Worm (Caenorhabditis elegans) whole organism, L1 larva: ENCODE data around the gene npl-10.

Experiments used
- C16A3.4 ChIP-seq: fragments of 150-350 bp; optimal IDR thresholded peaks from 2 replicates; lab custom pipeline; 2014; ENCODE audit warnings: missing biosample characterization, missing genetic modification characterization
- Y116A8C.19 ChIP-seq: sonication (generic microtip); optimal IDR thresholded peaks from 2 replicates; lab custom pipeline; 2016; ENCODE audit warnings: missing compliant biosample characterization, missing genetic modification characterization, borderline replicate concordance
- aha-1 ChIP-seq: fragments of 150-350 bp; optimal IDR thresholded peaks from 2 replicates; lab custom pipeline; 2014; ENCODE audit warnings: missing biosample characterization, missing genetic modification characterization
- alr-1 ChIP-seq: fragments of 200-800 bp; sonication (Bioruptor generic); optimal IDR thresholded peaks from 2 replicates; lab custom pipeline; 2018; ENCODE audit warnings: borderline replicate concordance, mild to moderate bottlenecking, missing genetic modification characterization, missing compliant biosample characterization
- aly-2 ChIP-seq: fragments of 150-350 bp; optimal IDR thresholded peaks from 2 replicates; lab custom pipeline; 2014; ENCODE audit warnings: missing biosample characterization, missing genetic modification characterization
- ama-1 ChIP-seq: fragments of 150-350 bp; optimal IDR thresholded peaks from 2 replicates; lab custom pipeline; 2014
- blmp-1 ChIP-seq: fragments of 150-350 bp; optimal IDR thresholded peaks from 2 replicates; lab custom pipeline; 2014; ENCODE audit warnings: missing biosample characterization, missing genetic modification characterization
- ceh-63 ChIP-seq: fragments of 200-800 bp; sonication (Bioruptor generic); optimal IDR thresholded peaks from 2 replicates; lab custom pipeline; 2018; ENCODE audit warnings: mild to moderate bottlenecking, missing genetic modification characterization, missing compliant biosample characterization
- ceh-88 ChIP-seq: fragments of 200-800 bp; sonication (Bioruptor generic); IDR thresholded peaks from 2 replicates; pipeline ENCODE4 v1.3.6; 2022; ENCODE audit warnings: missing genetic modification characterization, missing compliant biosample characterization
- ces-1 ChIP-seq: fragments of 150-350 bp; optimal IDR thresholded peaks from 2 replicates; lab custom pipeline; 2014; ENCODE audit warnings: missing biosample characterization, missing genetic modification reagents, missing genetic modification characterization
- dpl-1 ChIP-seq, 3 experiments: fragments of 150-350 bp in 2 of 3; sonication (generic microtip) in 1 of 3; optimal IDR thresholded peaks; 2 replicates each; lab custom pipeline; 2014 to 2017; ENCODE audit warnings: missing biosample characterization in 3 of 3, missing genetic modification characterization in 3 of 3, missing genetic modification reagents in 3 of 3
- efl-1 ChIP-seq, 4 experiments: fragments of 150-350 bp; optimal IDR thresholded peaks in 3 of 4; peaks in 1 of 4; 1 replicate in 1 of 4; 2 replicates in 3 of 4; lab custom pipeline; 2014; ENCODE audit warnings: missing biosample characterization in 2 of 4, missing genetic modification characterization in 2 of 4, missing genetic modification reagents in 2 of 4
- efl-3 ChIP-seq: fragments of 200-800 bp; sonication (Bioruptor generic); optimal IDR thresholded peaks from 2 replicates; lab custom pipeline; 2018; ENCODE audit warnings: mild to moderate bottlenecking, missing genetic modification characterization, missing compliant biosample characterization
- elt-2 ChIP-seq: sonication (generic microtip); optimal IDR thresholded peaks from 2 replicates; lab custom pipeline; 2016; ENCODE audit warnings: missing genetic modification characterization, mild to moderate bottlenecking, inconsistent platforms, missing compliant biosample characterization, missing genetic modification reagents
- elt-3 ChIP-seq, 6 experiments: fragments of 150-350 bp in 1 of 6; sonication (generic microtip); optimal IDR thresholded peaks; 2 replicates each; lab custom pipeline; 2017 to 2018; ENCODE audit warnings: missing biosample characterization in 6 of 6, missing genetic modification characterization in 6 of 6, inconsistent platforms in 1 of 6
- fkh-10 ChIP-seq: sonication (generic microtip); optimal IDR thresholded peaks from 2 replicates; lab custom pipeline; 2017; ENCODE audit warnings: missing biosample characterization, missing genetic modification reagents, missing genetic modification characterization
- fkh-8 ChIP-seq: sonication (generic microtip); optimal IDR thresholded peaks from 2 replicates; lab custom pipeline; 2016; ENCODE audit warnings: mild to moderate bottlenecking, missing genetic modification characterization, missing compliant biosample characterization
- hlh-17 ChIP-seq: fragments of 200-800 bp; sonication (Bioruptor generic); optimal IDR thresholded peaks from 2 replicates; lab custom pipeline; 2018; ENCODE audit warnings: missing genetic modification characterization, mild to moderate bottlenecking, missing compliant biosample characterization, moderate library complexity, borderline replicate concordance
- hlh-4 ChIP-seq: sonication (generic microtip); optimal IDR thresholded peaks from 2 replicates; lab custom pipeline; 2016; ENCODE audit warnings: mild to moderate bottlenecking, missing genetic modification characterization, missing compliant biosample characterization
- irx-1 ChIP-seq: sonication (generic microtip); optimal IDR thresholded peaks from 2 replicates; lab custom pipeline; 2016; ENCODE audit warnings: missing genetic modification characterization, missing compliant biosample characterization
- isw-1 ChIP-seq: fragments of 200-800 bp; sonication (Bioruptor generic); IDR thresholded peaks from 2 replicates; pipeline ENCODE4 v1.3.6; 2022; ENCODE audit warnings: missing genetic modification characterization, missing compliant biosample characterization
- lin-14 ChIP-seq: fragments of 200-800 bp; sonication (Bioruptor generic); optimal IDR thresholded peaks from 2 replicates; lab custom pipeline; 2018; ENCODE audit warnings: mild to moderate bottlenecking, missing genetic modification characterization, moderate library complexity, missing compliant biosample characterization
- lin-15B ChIP-seq: fragments of 150-350 bp; sonication (generic microtip); optimal IDR thresholded peaks from 3 replicates; lab custom pipeline; 2014; ENCODE audit warnings: missing biosample characterization, missing genetic modification characterization
- lin-35 ChIP-seq, 2 experiments: fragments of 150-350 bp; optimal IDR thresholded peaks; 2 replicates each; lab custom pipeline; 2014; ENCODE audit warnings: missing biosample characterization in 2 of 2, missing genetic modification characterization in 2 of 2, missing genetic modification reagents in 2 of 2
- lir-3 ChIP-seq: sonication (generic microtip); optimal IDR thresholded peaks from 2 replicates; lab custom pipeline; 2016; ENCODE audit warnings: mild to moderate bottlenecking, missing genetic modification characterization, moderate library complexity, missing compliant biosample characterization; ENCODE audit not compliant: poor library complexity
- mab-9 ChIP-seq: fragments of 200-800 bp; sonication (Bioruptor generic); IDR thresholded peaks from 2 replicates; pipeline ENCODE4 v1.3.6; 2022; ENCODE audit warnings: missing genetic modification reagents, missing genetic modification characterization, missing compliant biosample characterization
- mef-2 ChIP-seq: fragments of 150-350 bp; optimal IDR thresholded peaks from 2 replicates; lab custom pipeline; 2014; ENCODE audit warnings: missing biosample characterization, missing genetic modification characterization
- mep-1 ChIP-seq: fragments of 150-350 bp; optimal IDR thresholded peaks from 2 replicates; lab custom pipeline; 2014; ENCODE audit warnings: missing biosample characterization, missing genetic modification characterization
- nhr-20 ChIP-seq: sonication (generic microtip); optimal IDR thresholded peaks from 2 replicates; lab custom pipeline; 2016; ENCODE audit warnings: mild to moderate bottlenecking, missing genetic modification characterization, missing compliant biosample characterization
- nhr-237 ChIP-seq: fragments of 150-350 bp; optimal IDR thresholded peaks from 2 replicates; lab custom pipeline; 2014; ENCODE audit warnings: missing biosample characterization, missing genetic modification characterization
- nhr-47 ChIP-seq: sonication (generic microtip); optimal IDR thresholded peaks from 2 replicates; lab custom pipeline; 2016; ENCODE audit warnings: mild to moderate bottlenecking, missing genetic modification characterization, moderate library complexity, missing compliant biosample characterization
- nhr-71 ChIP-seq: sonication (generic microtip); optimal IDR thresholded peaks from 2 replicates; lab custom pipeline; 2016; ENCODE audit warnings: mild to moderate bottlenecking, missing genetic modification characterization, moderate library complexity, missing compliant biosample characterization
- nhr-76 ChIP-seq: sonication (generic microtip); optimal IDR thresholded peaks from 2 replicates; lab custom pipeline; 2017; ENCODE audit warnings: missing biosample characterization, missing genetic modification characterization
- nhr-77 ChIP-seq: fragments of 150-350 bp; optimal IDR thresholded peaks from 2 replicates; lab custom pipeline; 2014; ENCODE audit warnings: missing biosample characterization, missing genetic modification characterization
- nhr-90 ChIP-seq: sonication (generic microtip); optimal IDR thresholded peaks from 2 replicates; lab custom pipeline; 2016; ENCODE audit warnings: mild to moderate bottlenecking, missing genetic modification characterization, missing compliant biosample characterization; ENCODE audit not compliant: poor library complexity
- pag-3 ChIP-seq: sonication (generic microtip); optimal IDR thresholded peaks from 2 replicates; lab custom pipeline; 2017; ENCODE audit warnings: missing genetic modification characterization, mild to moderate bottlenecking, missing compliant biosample characterization, antibody characterized with exemption, borderline replicate concordance; ENCODE audit not compliant: insufficient read depth
- pax-3 ChIP-seq: fragments of 200-800 bp; sonication (Bioruptor generic); optimal IDR thresholded peaks from 2 replicates; lab custom pipeline; 2018; ENCODE audit warnings: mild to moderate bottlenecking, missing genetic modification characterization, moderate library complexity, missing compliant biosample characterization
- rnt-1 ChIP-seq: sonication (generic microtip); optimal IDR thresholded peaks from 2 replicates; lab custom pipeline; 2016; ENCODE audit warnings: mild to moderate bottlenecking, missing genetic modification characterization, moderate library complexity, missing compliant biosample characterization
- skn-1 ChIP-seq: fragments of 150-350 bp; optimal IDR thresholded peaks from 2 replicates; lab custom pipeline; 2014; ENCODE audit warnings: missing biosample characterization, missing genetic modification characterization
- snpc-4 ChIP-seq: fragments of 150-350 bp; optimal IDR thresholded peaks from 2 replicates; lab custom pipeline; 2014; ENCODE audit warnings: missing biosample characterization, missing genetic modification characterization
- snu-23 ChIP-seq: sonication (generic microtip); optimal IDR thresholded peaks from 2 replicates; lab custom pipeline; 2016; ENCODE audit warnings: missing genetic modification characterization, missing compliant biosample characterization
- sptf-1 ChIP-seq: fragments of 150-350 bp; optimal IDR thresholded peaks from 2 replicates; lab custom pipeline; 2014; ENCODE audit warnings: missing biosample characterization, missing genetic modification characterization
- sup-37 ChIP-seq: fragments of 200-800 bp; sonication (Bioruptor generic); optimal IDR thresholded peaks from 2 replicates; lab custom pipeline; 2018; ENCODE audit warnings: mild to moderate bottlenecking, missing genetic modification characterization, missing compliant biosample characterization
- swsn-7 ChIP-seq: sonication (generic microtip); optimal IDR thresholded peaks from 2 replicates; lab custom pipeline; 2016; ENCODE audit warnings: missing genetic modification characterization, missing compliant biosample characterization
- unc-130 ChIP-seq: fragments of 150-350 bp; optimal IDR thresholded peaks from 2 replicates; lab custom pipeline; 2017; ENCODE audit warnings: missing biosample characterization, missing genetic modification characterization, inconsistent platforms
- unc-30 ChIP-seq: sonication (generic microtip); optimal IDR thresholded peaks from 2 replicates; lab custom pipeline; 2017; ENCODE audit warnings: missing biosample characterization, missing genetic modification characterization
- unc-62 ChIP-seq: fragments of 150-350 bp; optimal IDR thresholded peaks from 2 replicates; lab custom pipeline; 2014; ENCODE audit warnings: missing biosample characterization, missing genetic modification reagents, missing genetic modification characterization
- unc-86 ChIP-seq: sonication (generic microtip); optimal IDR thresholded peaks from 2 replicates; lab custom pipeline; 2016; ENCODE audit warnings: missing genetic modification characterization, missing compliant biosample characterization
- zag-1 ChIP-seq: fragments of 150-350 bp; optimal IDR thresholded peaks from 2 replicates; lab custom pipeline; 2014; ENCODE audit warnings: missing biosample characterization, missing genetic modification characterization
- zip-4 ChIP-seq: fragments of 200-800 bp; sonication (Bioruptor generic); optimal IDR thresholded peaks from 2 replicates; lab custom pipeline; 2018; ENCODE audit warnings: mild to moderate bottlenecking, missing genetic modification characterization, moderate library complexity, missing compliant biosample characterization
- ztf-11 ChIP-seq, 2 experiments: sonication (generic microtip); optimal IDR thresholded peaks; 2 replicates each; lab custom pipeline; 2016 to 2017; ENCODE audit warnings: missing genetic modification characterization in 2 of 2, missing biosample characterization in 1 of 2, missing compliant biosample characterization in 1 of 2
- ztf-4 ChIP-seq: fragments of 150-350 bp; optimal IDR thresholded peaks from 2 replicates; lab custom pipeline; 2014; ENCODE audit warnings: missing biosample characterization, missing genetic modification characterization

Gene npl-10

DNA sequence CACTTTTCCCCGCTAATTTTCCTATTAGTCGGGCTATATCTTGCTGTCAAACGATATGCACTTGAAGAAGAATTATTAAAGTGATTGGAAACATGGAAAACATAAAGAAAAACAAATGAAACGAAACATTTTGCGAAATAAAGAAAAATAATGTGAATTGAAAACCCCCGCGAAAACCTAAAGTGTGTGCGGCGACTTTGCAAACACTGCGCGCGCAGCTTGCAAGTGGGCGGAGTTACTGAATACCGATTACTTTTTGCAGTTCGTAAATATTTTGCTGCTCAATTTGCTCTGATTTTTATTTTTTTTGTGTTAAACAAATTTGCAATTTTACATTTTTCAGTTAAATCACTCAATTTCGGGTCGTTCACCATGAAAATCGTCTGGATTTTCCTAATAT lies 19.1 kb downstream of the npl-10 start, which contains the start of gene ccdc-47:
Gene ccdc-47, plus strand, starts transcription at position 344 of the 400 bp plus-strand sequence.
- TF ChIP-seq swsn-7, result peak; percentile 66
- TF ChIP-seq elt-3 (tag; optimal IDR thresholded peaks at IDR 0.05; lab: Kevin White, UChicago), result peak in 1 of 6 experiments; percentile 70
- peak; percentile 53 for TF ChIP-seq lin-14 (GFP tag; lab: Kevin White, UChicago)
- TF ChIP-seq lin-15B (tag; lab: Kevin White, UChicago), result peak; percentile 45
- no peak for TF ChIP-seq nhr-77 (tag; lab: Kevin White, UChicago)
- TF ChIP-seq zip-4 (GFP tag; lab: Kevin White, UChicago), result no peak
- TF ChIP-seq mef-2 (tag; lab: Kevin White, UChicago), result no peak
- no peak for TF ChIP-seq Y116A8C.19 (tag; lab: Kevin White, UChicago)
- no peak for TF ChIP-seq sptf-1 (tag; lab: Kevin White, UChicago)
- TF ChIP-seq nhr-20, result peak; percentile 51
- TF ChIP-seq ceh-63 (GFP tag; lab: Kevin White, UChicago), result no peak
- no peak for TF ChIP-seq nhr-237 (tag; lab: Kevin White, UChicago)
- peak; percentile 62 for TF ChIP-seq blmp-1 (tag; lab: Kevin White, UChicago)
- peak; percentile 60 to 91 for TF ChIP-seq lin-35 (GFP tag; optimal IDR thresholded peaks at IDR 0.05; lab: Kevin White, UChicago)
- peak; percentile 40 for TF ChIP-seq lir-3
- TF ChIP-seq sup-37 (GFP tag; lab: Kevin White, UChicago), result no peak
- TF ChIP-seq elt-2 (tag; lab: Kevin White, UChicago), result peak; percentile 16
- TF ChIP-seq hlh-4 (tag; lab: Kevin White, UChicago), result no peak
- TF ChIP-seq mep-1 (tag; lab: Kevin White, UChicago), result peak; percentile 69
- TF ChIP-seq ztf-11 (tag; optimal IDR thresholded peaks at IDR 0.05; lab: Kevin White, UChicago), result peak in 1 of 2 experiments; percentile 44
- peak; percentile 74 for TF ChIP-seq nhr-71 (tag; lab: Kevin White, UChicago)
- peak; percentile 22 for TF ChIP-seq ztf-4
- TF ChIP-seq C16A3.4 (tag; lab: Kevin White, UChicago), result peak; percentile 71
- peak; percentile 78 to 85 (median 84) for TF ChIP-seq dpl-1 (GFP tag; optimal IDR thresholded peaks at IDR 0.05; lab: Kevin White, UChicago)
- no peak for TF ChIP-seq mab-9 (GFP tag; lab: Robert Waterston, UW)
- TF ChIP-seq alr-1, result no peak
- TF ChIP-seq ces-1 (GFP tag; lab: Kevin White, UChicago), result no peak
- no peak for TF ChIP-seq nhr-76 (tag; lab: Kevin White, UChicago)
- peak; percentile 52 for TF ChIP-seq nhr-90 (tag; lab: Kevin White, UChicago)
- TF ChIP-seq unc-86 (tag; lab: Kevin White, UChicago), result peak; percentile 35
- TF ChIP-seq rnt-1 (tag; lab: Kevin White, UChicago), result peak; percentile 81
- peak; percentile 53 for TF ChIP-seq unc-130 (tag; lab: Kevin White, UChicago)
- no peak for TF ChIP-seq zag-1 (tag; lab: Kevin White, UChicago)
- peak; percentile 66 for TF ChIP-seq snpc-4 (tag; lab: Kevin White, UChicago)
- no peak for TF ChIP-seq unc-62 (GFP tag; lab: Kevin White, UChicago)
- peak; percentile 48 for TF ChIP-seq isw-1
- TF ChIP-seq nhr-47 (tag; lab: Kevin White, UChicago), result peak; percentile 65
- no peak for TF ChIP-seq ama-1
- no peak for TF ChIP-seq fkh-10 (GFP tag; lab: Kevin White, UChicago)
- no peak for TF ChIP-seq pag-3 (tag; lab: Kevin White, UChicago)
- TF ChIP-seq unc-30 (tag; lab: Kevin White, UChicago), result no peak
- TF ChIP-seq snu-23 (GFP tag; lab: Kevin White, UChicago), result peak; percentile 76
- TF ChIP-seq aha-1, result no peak
- peak; percentile 42 for TF ChIP-seq irx-1 (tag; lab: Kevin White, UChicago)
- no peak for TF ChIP-seq efl-3 (GFP tag; lab: Kevin White, UChicago)
- TF ChIP-seq efl-1 (optimal IDR thresholded peaks at IDR 0.05; lab: Kevin White, UChicago), result peak; percentile 46 to 86
- peak; percentile 85 to 98 for TF ChIP-seq efl-1 (GFP tag; optimal IDR thresholded peaks at IDR 0.05 in 1 of 2; lab: Kevin White, UChicago)
- TF ChIP-seq pax-3 (tag; lab: Kevin White, UChicago), result no peak
- peak; percentile 34 for TF ChIP-seq fkh-8 (tag; lab: Kevin White, UChicago)
- TF ChIP-seq ceh-88 (GFP tag; lab: Robert Waterston, UW), result no peak
- no peak for TF ChIP-seq hlh-17 (GFP tag; lab: Kevin White, UChicago)
- peak; percentile 54 for TF ChIP-seq skn-1 (tag; lab: Kevin White, UChicago)
- no peak for TF ChIP-seq aly-2 (tag; lab: Kevin White, UChicago)
